ENCODE assay signal across 1 fruit fly cellular context in genomic region chr3R:6107792-6108191, dm6.
A peak's percentile ranks its signal among the peaks of the same experiment; 100 is the strongest.
TF ChIP-seq lines count a peak whose summit lies in the region.

Obp83cd (plus strand) TSS chr3R:6108134.

TF ChIP-seq in whole organism, prepupa, 60 proteins besides CTCF, POLR2A, EP300 and RAD21 (continued from another document):
- TF ChIP-seq Eip78C (GFP tag; lab: Kevin White, UChicago) (peak; percentile 76), achi (GFP tag; optimal IDR thresholded peaks at IDR 0.05; lab: Kevin White, UChicago) (no peak), pdm3 (GFP tag; optimal IDR thresholded peaks at IDR 0.05; lab: Kevin White, UChicago) (peak; percentile 48), net (GFP tag; optimal IDR thresholded peaks at IDR 0.05; lab: Kevin White, UChicago) (peak; percentile 30), CG11762 (GFP tag; optimal IDR thresholded peaks at IDR 0.05; lab: Kevin White, UChicago; ENCODE audit: insufficient read depth) (no peak), CG32006 (GFP tag; optimal IDR thresholded peaks at IDR 0.05; lab: Kevin White, UChicago) (peak; percentile 67), CG8119 (GFP tag; IDR thresholded peaks at IDR 0.05; lab: Robert Waterston, UW) (peak; percentile 51; the same call in 2 of the 3 replicates), CG31627 (GFP tag; optimal IDR thresholded peaks at IDR 0.05; lab: Kevin White, UChicago) (no peak), eg (GFP tag; IDR thresholded peaks at IDR 0.05; lab: Robert Waterston, UW) (peak; percentile 66; the same call in 2 of the 3 replicates), CG6854 (GFP tag; optimal IDR thresholded peaks at IDR 0.05; lab: Kevin White, UChicago) (no peak), CG6276 (GFP tag; optimal IDR thresholded peaks at IDR 0.05; lab: Kevin White, UChicago) (peak; percentile 58), Smox (GFP tag; optimal IDR thresholded peaks at IDR 0.05; lab: Kevin White, UChicago) (no peak), CG11294 (GFP tag; IDR thresholded peaks at IDR 0.05; lab: Robert Waterston, UW) (0 out of 2 replicates have a peak, but pooled peaks have one; percentile 24), CG6792 (GFP tag; optimal IDR thresholded peaks at IDR 0.05; lab: Kevin White, UChicago) (no peak), Gug (GFP tag; IDR thresholded peaks at IDR 0.05; lab: Robert Waterston, UW) (0 out of 2 replicates have a peak, but pooled peaks have one; percentile 44), Hr4 (GFP tag; optimal IDR thresholded peaks at IDR 0.05; lab: Kevin White, UChicago) (peak; percentile 59)
